Worm (Caenorhabditis elegans) whole organism, young adult: Measurements from ENCODE around the gene C47E12.9.

Source experiments
- bed-1 ChIP-seq: fragments of 200-800 bp; sonication (Bioruptor generic); IDR thresholded peaks from 2 replicates; pipeline ENCODE4 v1.3.6; 2022; ENCODE audit warnings: missing genetic modification reagents, missing genetic modification characterization, missing compliant biosample characterization
- ceh-40 ChIP-seq: fragments of 200-800 bp; sonication (Bioruptor generic); IDR thresholded peaks from 2 replicates; pipeline ENCODE4 v1.3.6; 2022; ENCODE audit warnings: missing genetic modification characterization, missing compliant biosample characterization
- sea-2 ChIP-seq: fragments of 200-800 bp; sonication (Bioruptor generic); IDR thresholded peaks from 2 replicates; pipeline ENCODE4 v1.3.6; 2022; ENCODE audit warnings: missing genetic modification characterization, missing compliant biosample characterization

- TF ChIP-seq sea-2 (no peak), ceh-40 (no peak), bed-1 (no peak)
Measured at ce11 chrIV:9944279-9944678, 30.2 kb upstream of the C47E12.9 start.
